Fruit fly (Drosophila melanogaster) whole organism, embryonic: ENCODE results near the gene Fkbp59.
A peak's percentile ranks its signal among the peaks of the same experiment; 100 is the strongest.

Experiments used
- Aef1 ChIP-seq: fragments of 200-800 bp; sonication (Bioruptor generic); IDR thresholded peaks from 3 replicates; pipeline ENCODE4 v1.3.6; 2022; ENCODE audit warnings: missing biosample characterization, missing genetic modification characterization
- Bdp1 ChIP-seq: fragments of 200-800 bp; sonication (Bioruptor generic); optimal IDR thresholded peaks from 3 replicates; lab custom pipeline; 2016; ENCODE audit warnings: missing biosample characterization, missing genetic modification characterization
- Bgb ChIP-seq: fragments of 200-800 bp; sonication (Bioruptor generic); IDR thresholded peaks from 2 replicates; pipeline ENCODE4 v1.3.6; 2022; ENCODE audit warnings: missing biosample characterization, missing genetic modification characterization; ENCODE audit not compliant: partially characterized antibody
- CG10431 ChIP-seq: fragments of 200-800 bp; sonication (Bioruptor generic); optimal IDR thresholded peaks from 3 replicates; lab custom pipeline; 2018; ENCODE audit warnings: missing biosample characterization, mild to moderate bottlenecking, missing genetic modification characterization
- CG10462 ChIP-seq: fragments of 200-800 bp; sonication (Bioruptor generic); optimal IDR thresholded peaks from 2 replicates; lab custom pipeline; 2016; ENCODE audit warnings: missing biosample characterization, missing genetic modification characterization
- CG10565 ChIP-seq: fragments of 200-800 bp; sonication (Bioruptor generic); optimal IDR thresholded peaks from 3 replicates; lab custom pipeline; 2016; ENCODE audit warnings: missing biosample characterization, mild to moderate bottlenecking, missing genetic modification characterization
- CG10979 ChIP-seq: fragments of 200-800 bp; sonication (Bioruptor generic); optimal IDR thresholded peaks from 2 replicates; lab custom pipeline; 2018; ENCODE audit warnings: missing biosample characterization, mild to moderate bottlenecking, missing genetic modification characterization, moderate library complexity
- CG12236 ChIP-seq: fragments of 200-800 bp; sonication (Bioruptor generic); optimal IDR thresholded peaks from 2 replicates; lab custom pipeline; 2016; ENCODE audit warnings: missing biosample characterization, missing genetic modification characterization
- CG12659 ChIP-seq: fragments of 200-800 bp; sonication (Bioruptor generic); optimal IDR thresholded peaks from 3 replicates; lab custom pipeline; 2017; ENCODE audit warnings: mild to moderate bottlenecking, missing biosample characterization, missing genetic modification reagents, missing genetic modification characterization
- CG13287 ChIP-seq: fragments of 200-800 bp; sonication (Bioruptor generic); IDR thresholded peaks from 2 replicates; pipeline ENCODE4 v1.3.6; 2022; ENCODE audit warnings: missing biosample characterization, missing genetic modification characterization; ENCODE audit not compliant: partially characterized antibody
- CG14860 ChIP-seq: fragments of 200-800 bp; sonication (Bioruptor generic); IDR thresholded peaks from 3 replicates; pipeline ENCODE4 v1.3.6; 2022; ENCODE audit warnings: missing biosample characterization, missing genetic modification characterization; ENCODE audit not compliant: partially characterized antibody
- CG17912 ChIP-seq: fragments of 200-800 bp; sonication (Bioruptor generic); optimal IDR thresholded peaks from 2 replicates; lab custom pipeline; 2018; ENCODE audit warnings: missing biosample characterization, mild to moderate bottlenecking, missing genetic modification characterization
- CG18262 ChIP-seq: fragments of 200-800 bp; optimal IDR thresholded peaks from 3 replicates; lab custom pipeline; 2019; ENCODE audit warnings: missing biosample characterization, mild to moderate bottlenecking, missing genetic modification characterization, moderate library complexity
- CG18619 ChIP-seq: fragments of 200-800 bp; sonication (Bioruptor generic); optimal IDR thresholded peaks from 3 replicates; lab custom pipeline; 2017; ENCODE audit warnings: missing biosample characterization, mild to moderate bottlenecking, missing genetic modification characterization
- CG18764 ChIP-seq: fragments of 200-800 bp; sonication (Bioruptor generic); optimal IDR thresholded peaks from 3 replicates; lab custom pipeline; 2016; ENCODE audit warnings: missing biosample characterization, missing genetic modification characterization
- CG2202 ChIP-seq: fragments of 200-800 bp; sonication (Bioruptor generic); optimal IDR thresholded peaks from 2 replicates; lab custom pipeline; 2018; ENCODE audit warnings: missing biosample characterization, mild to moderate bottlenecking, missing genetic modification characterization
- CG2678 ChIP-seq: fragments of 200-800 bp; sonication (Bioruptor generic); optimal IDR thresholded peaks from 3 replicates; lab custom pipeline; 2019; ENCODE audit warnings: missing biosample characterization, mild to moderate bottlenecking, missing genetic modification characterization, moderate library complexity
- CG31365 ChIP-seq: fragments of 200-800 bp; sonication (Bioruptor generic); optimal IDR thresholded peaks from 2 replicates; lab custom pipeline; 2018; ENCODE audit warnings: missing biosample characterization, mild to moderate bottlenecking, missing genetic modification characterization
- CG33213 ChIP-seq: fragments of 200-800 bp; sonication (Bioruptor generic); optimal IDR thresholded peaks from 3 replicates; lab custom pipeline; 2016; ENCODE audit warnings: missing biosample characterization, missing genetic modification characterization
- CG3407 ChIP-seq: fragments of 200-800 bp; sonication (Bioruptor generic); optimal IDR thresholded peaks from 2 replicates; lab custom pipeline; 2018; ENCODE audit warnings: missing biosample characterization, mild to moderate bottlenecking, missing genetic modification characterization
- CG3726 ChIP-seq: fragments of 200-800 bp; sonication (Bioruptor generic); IDR thresholded peaks from 3 replicates; pipeline ENCODE4, ENCODE4 v1.3.6; 2022; ENCODE audit warnings: missing biosample characterization, missing genetic modification characterization
- CG43689 ChIP-seq: fragments of 200-800 bp; sonication (Bioruptor generic); IDR thresholded peaks from 2 replicates; pipeline ENCODE4 v1.3.6; 2022; ENCODE audit warnings: missing biosample characterization, missing genetic modification characterization
- CG6272 ChIP-seq: fragments of 200-800 bp; sonication (Bioruptor generic); IDR thresholded peaks from 2 replicates; pipeline ENCODE4 v1.3.6; 2022; ENCODE audit warnings: missing biosample characterization, missing genetic modification characterization
- CG6689 ChIP-seq: fragments of 200-800 bp; sonication (Bioruptor generic); IDR thresholded peaks from 2 replicates; pipeline ENCODE4 v1.3.6; 2022; ENCODE audit warnings: missing biosample characterization, missing genetic modification characterization
- CG6854 ChIP-seq: fragments of 200-800 bp; sonication (Bioruptor generic); optimal IDR thresholded peaks from 3 replicates; lab custom pipeline; 2017; ENCODE audit warnings: missing biosample characterization, mild to moderate bottlenecking, missing genetic modification characterization
- CG7928 ChIP-seq: fragments of 200-800 bp; sonication (Bioruptor generic); optimal IDR thresholded peaks from 2 replicates; lab custom pipeline; 2017; ENCODE audit warnings: missing biosample characterization, mild to moderate bottlenecking, missing genetic modification characterization
- Hand ChIP-seq: fragments of 200-800 bp; sonication (Bioruptor generic); optimal IDR thresholded peaks from 2 replicates; lab custom pipeline; 2017; ENCODE audit warnings: mild to moderate bottlenecking, missing biosample characterization, missing genetic modification reagents, missing genetic modification characterization
- Mad ChIP-seq: fragments of 200-800 bp; sonication (Bioruptor generic); optimal IDR thresholded peaks from 2 replicates; lab custom pipeline; 2016; ENCODE audit warnings: missing biosample characterization, missing genetic modification characterization
- Mes4 ChIP-seq: fragments of 200-800 bp; sonication (Bioruptor generic); optimal IDR thresholded peaks from 2 replicates; lab custom pipeline; 2016; ENCODE audit warnings: missing biosample characterization, missing genetic modification characterization
- NC2β ChIP-seq: fragments of 200-800 bp; sonication (Bioruptor generic); optimal IDR thresholded peaks from 2 replicates; lab custom pipeline; 2016; ENCODE audit warnings: missing biosample characterization, missing genetic modification characterization
- NK7.1 ChIP-seq: fragments of 200-800 bp; sonication (Bioruptor generic); optimal IDR thresholded peaks from 3 replicates; lab custom pipeline; 2016; ENCODE audit warnings: missing biosample characterization, missing genetic modification characterization
- Sox100B ChIP-seq: fragments of 200-800 bp; sonication (Bioruptor generic); optimal IDR thresholded peaks from 3 replicates; lab custom pipeline; 2018; ENCODE audit warnings: missing biosample characterization, mild to moderate bottlenecking, missing genetic modification characterization
- abd-A ChIP-seq: fragments of 200-800 bp; sonication (Bioruptor generic); optimal IDR thresholded peaks from 3 replicates; lab custom pipeline; 2019; ENCODE audit warnings: missing biosample characterization, mild to moderate bottlenecking, missing genetic modification characterization, moderate library complexity
- ac ChIP-seq: fragments of 200-800 bp; sonication (Bioruptor generic); optimal IDR thresholded peaks from 3 replicates; lab custom pipeline; 2017; ENCODE audit warnings: missing biosample characterization, mild to moderate bottlenecking, missing genetic modification characterization
- cad ChIP-seq: fragments of >200 bp; optimal IDR thresholded peaks from 2 replicates; lab custom pipeline; 2017; ENCODE audit warnings: missing biosample characterization, missing genetic modification characterization
- corto ChIP-seq: fragments of 200-800 bp; sonication (Bioruptor generic); optimal IDR thresholded peaks from 2 replicates; lab custom pipeline; 2016; ENCODE audit warnings: missing biosample characterization, mild to moderate bottlenecking, missing genetic modification characterization, moderate library complexity
- cwo ChIP-seq: fragments of 200-800 bp; sonication (Bioruptor generic); optimal IDR thresholded peaks from 3 replicates; lab custom pipeline; 2017; ENCODE audit warnings: missing biosample characterization, missing genetic modification characterization, mild to moderate bottlenecking, moderate library complexity, missing genetic modification reagents
- ems ChIP-seq: fragments of 200-800 bp; sonication (Bioruptor generic); optimal IDR thresholded peaks from 3 replicates; lab custom pipeline; 2016; ENCODE audit warnings: missing biosample characterization, missing genetic modification characterization
- en ChIP-seq: fragments of 200-800 bp; sonication (Bioruptor generic); optimal IDR thresholded peaks from 2 replicates; lab custom pipeline; 2016; ENCODE audit warnings: missing biosample characterization, missing genetic modification characterization
- gcm2 ChIP-seq: fragments of 200-800 bp; sonication (Bioruptor generic); optimal IDR thresholded peaks from 2 replicates; lab custom pipeline; 2016; ENCODE audit warnings: missing biosample characterization, missing genetic modification characterization
- hth ChIP-seq: fragments of >200 bp; optimal IDR thresholded peaks from 2 replicates; lab custom pipeline; 2017; ENCODE audit warnings: inconsistent platforms
- jumu ChIP-seq: fragments of 200-800 bp; sonication (Bioruptor generic); optimal IDR thresholded peaks from 3 replicates; lab custom pipeline; 2016; ENCODE audit warnings: missing biosample characterization, missing genetic modification characterization
- odd ChIP-seq: fragments of 200-800 bp; sonication (Bioruptor generic); optimal IDR thresholded peaks from 2 replicates; lab custom pipeline; 2017; ENCODE audit warnings: missing biosample characterization, mild to moderate bottlenecking, missing genetic modification characterization
- ro ChIP-seq: fragments of 200-800 bp; sonication (Bioruptor generic); IDR thresholded peaks from 2 replicates; pipeline ENCODE4 v1.3.6; 2022; ENCODE audit warnings: missing biosample characterization, missing genetic modification characterization
- sna ChIP-seq: fragments of 200-800 bp; sonication (Bioruptor generic); IDR thresholded peaks from 2 replicates; pipeline ENCODE4 v1.3.6; 2022; ENCODE audit warnings: missing biosample characterization, missing genetic modification characterization; ENCODE audit not compliant: partially characterized antibody
- tna ChIP-seq: fragments of 200-800 bp; sonication (Bioruptor generic); IDR thresholded peaks from 2 replicates; pipeline ENCODE4 v1.3.6; 2022; ENCODE audit warnings: missing biosample characterization, missing genetic modification characterization; ENCODE audit not compliant: partially characterized antibody
- trh ChIP-seq: fragments of 200-800 bp; sonication (Bioruptor generic); optimal IDR thresholded peaks from 2 replicates; lab custom pipeline; 2016; ENCODE audit warnings: missing biosample characterization, missing genetic modification characterization
- unc-4 ChIP-seq: fragments of 200-800 bp; sonication (Bioruptor generic); IDR thresholded peaks from 2 replicates; pipeline ENCODE4 v1.3.6; 2022; ENCODE audit warnings: missing biosample characterization, missing genetic modification characterization; ENCODE audit not compliant: partially characterized antibody
- zen ChIP-seq: fragments of 200-800 bp; sonication (Bioruptor generic); optimal IDR thresholded peaks from 3 replicates; lab custom pipeline; 2018; ENCODE audit warnings: missing biosample characterization, mild to moderate bottlenecking, missing genetic modification characterization, moderate library complexity

Gene Fkbp59

DNA sequence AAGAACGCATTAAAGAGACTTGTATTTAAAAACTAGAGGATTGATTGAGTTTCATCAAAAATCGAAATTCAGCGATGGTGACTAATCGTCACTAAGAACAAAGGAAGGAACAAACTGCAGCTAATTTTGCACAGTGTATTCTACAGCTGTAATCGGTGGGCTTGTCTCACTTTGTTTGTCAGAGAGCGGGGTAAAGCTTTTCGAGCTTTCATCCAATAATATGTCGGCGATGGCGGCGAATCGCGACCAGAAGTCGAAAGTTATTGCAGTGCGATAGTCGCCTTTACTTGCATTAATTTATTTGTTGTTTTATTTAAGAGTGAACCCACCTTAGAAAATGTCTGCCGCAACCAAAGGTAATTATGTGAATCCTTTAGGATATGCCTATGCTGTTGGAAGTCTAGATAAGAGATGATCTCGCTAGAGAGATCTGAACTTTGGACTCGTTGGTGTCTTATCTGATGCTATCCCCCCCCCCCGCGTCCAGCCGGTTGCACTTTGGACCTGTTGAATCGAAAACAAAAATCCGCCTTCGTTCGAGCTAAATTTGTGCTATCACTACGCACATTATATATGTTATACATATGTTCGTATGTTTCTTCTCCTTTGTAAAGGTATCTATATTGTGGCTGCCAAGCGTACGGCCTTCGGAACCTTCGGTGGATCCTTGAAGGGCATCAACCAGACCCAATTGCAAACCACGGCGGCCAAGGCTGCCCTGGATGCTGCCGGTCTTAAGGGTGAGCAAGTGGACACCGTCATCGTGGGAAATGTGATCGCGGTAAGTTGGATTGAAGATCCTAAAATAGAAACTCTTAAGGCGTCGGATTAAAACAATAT lies 27.4 kb downstream of the Fkbp59 start, which contains the start of gene yip2 (continued):
- TF ChIP-seq tna, result no peak
- TF ChIP-seq ems (GFP tag; lab: Kevin White, UChicago), result peak; percentile 17
- TF ChIP-seq CG2678, result peak; percentile 68
- no peak for TF ChIP-seq CG33213 (GFP tag; lab: Kevin White, UChicago)
- peak; percentile 20 for TF ChIP-seq Mes4 (GFP tag; lab: Kevin White, UChicago)
- TF ChIP-seq odd, result peak; percentile 62
- peak; percentile 1 for TF ChIP-seq CG18764
- no peak for TF ChIP-seq CG17912
- TF ChIP-seq trh (GFP tag; lab: Kevin White, UChicago), result no peak
- TF ChIP-seq Hand (GFP tag; lab: Kevin White, UChicago), result peak; percentile 54
- no peak for TF ChIP-seq CG6272 (GFP tag; lab: Robert Waterston, UW)
- peak; percentile 49 for TF ChIP-seq CG6689 (GFP tag; lab: Robert Waterston, UW)
- peak; percentile 37 for TF ChIP-seq CG3407
- peak; percentile 18 for TF ChIP-seq CG10462 (GFP tag; lab: Kevin White, UChicago)
- TF ChIP-seq CG10565 (GFP tag; lab: Kevin White, UChicago), result no peak
- TF ChIP-seq Bgb (GFP tag; lab: Robert Waterston, UW), result 0 out of 2 replicates have a peak, but pooled peaks have one; percentile 11
- TF ChIP-seq unc-4, result no peak
- TF ChIP-seq gcm2 (GFP tag; lab: Kevin White, UChicago), result no peak
- TF ChIP-seq CG2202, result no peak
- no peak for TF ChIP-seq CG7928 (GFP tag; lab: Kevin White, UChicago)
- TF ChIP-seq CG18619 (GFP tag; lab: Kevin White, UChicago), result peak; percentile 41
- TF ChIP-seq zen (tag; lab: Kevin White, UChicago), result no peak
- TF ChIP-seq sna (GFP tag; lab: Robert Waterston, UW), result no peak
- no peak for TF ChIP-seq Bdp1
- no peak for TF ChIP-seq NK7.1
- TF ChIP-seq CG43689, result no peak
- TF ChIP-seq abd-A, result no peak
- TF ChIP-seq NC2β (GFP tag; lab: Kevin White, UChicago), result no peak
- TF ChIP-seq Sox100B (GFP tag; lab: Kevin White, UChicago), result peak; percentile 56
- TF ChIP-seq corto, result peak; percentile 22
- peak; percentile 57 for TF ChIP-seq CG6854 (GFP tag; lab: Kevin White, UChicago)
- peak; percentile 34 for TF ChIP-seq CG10979 (tag; lab: Kevin White, UChicago)
- no peak for TF ChIP-seq CG14860
- TF ChIP-seq CG13287 (GFP tag; lab: Robert Waterston, UW), result peak; percentile 66
- peak; percentile 50 for TF ChIP-seq CG18262 (tag; lab: Kevin White, UChicago)
- 0 out of 3 replicates have a peak, but pooled peaks have one; percentile 11 for TF ChIP-seq Aef1
- no peak for TF ChIP-seq cad (GFP tag; lab: Kevin White, UChicago)
- TF ChIP-seq CG10431, result no peak
- TF ChIP-seq en (GFP tag; lab: Kevin White, UChicago), result no peak
- TF ChIP-seq ac (GFP tag; lab: Kevin White, UChicago), result no peak
- peak; percentile 17 for TF ChIP-seq CG12236 (GFP tag; lab: Kevin White, UChicago)
- no peak for TF ChIP-seq CG31365 (tag; lab: Kevin White, UChicago)
- peak; percentile 35 for TF ChIP-seq cwo (GFP tag; lab: Kevin White, UChicago)
- no peak for TF ChIP-seq CG3726 (GFP tag; lab: Robert Waterston, UW)
- TF ChIP-seq ro (GFP tag; lab: Robert Waterston, UW), result no peak
- TF ChIP-seq Mad (GFP tag; lab: Kevin White, UChicago), result peak; percentile 17
- TF ChIP-seq CG12659, result peak; percentile 70
- TF ChIP-seq jumu (GFP tag; lab: Kevin White, UChicago), result peak; percentile 56
- no peak for TF ChIP-seq hth (lab: Kevin White, UChicago)
